Worm (Caenorhabditis elegans): ENCODE measurements around the gene pms-2.

pms-2 gene

ce11 chrV:11543564-11543963 lies 26.8 kb downstream of the pms-2 start, which contains the start of gene F38B7.2:
Gene F38B7.2 (plus strand): TSS chrV:11543963.
- TF ChIP-seq tab-1 (GFP tag; IDR thresholded peaks at IDR 0.05) (no peak), ztf-29 (GFP tag; IDR thresholded peaks at IDR 0.05) (no peak), cog-1 (tag; optimal IDR thresholded peaks at IDR 0.05) (no peak), klf-2 (GFP tag; conservative IDR thresholded peaks at IDR 0.05) (no peak), ztf-23 (GFP tag; IDR thresholded peaks at IDR 0.05) (no peak), ref-1 (GFP tag; conservative IDR thresholded peaks at IDR 0.05) (no peak), med-1 (GFP tag; optimal IDR thresholded peaks at IDR 0.05; ENCODE audit: insufficient read depth) (no peak)

ce11 chrV:11541284-11541683 lies 29.1 kb downstream of the pms-2 start:
- TF ChIP-seq cog-1 (tag; optimal IDR thresholded peaks at IDR 0.05): no peak
- TF ChIP-seq tab-1 (GFP tag; IDR thresholded peaks at IDR 0.05): no peak
- no peak for TF ChIP-seq med-1 (GFP tag; optimal IDR thresholded peaks at IDR 0.05; ENCODE audit: insufficient read depth)
- TF ChIP-seq ztf-23 (GFP tag; IDR thresholded peaks at IDR 0.05): 0 out of 2 replicates have a peak, but pooled peaks have one; percentile 29
- peak; percentile 33; the same call in 1 of the 2 replicates for TF ChIP-seq flt-1 (GFP tag; IDR thresholded peaks at IDR 0.05)
- TF ChIP-seq T22C8.4 (GFP tag; IDR thresholded peaks at IDR 0.05): no peak
- TF ChIP-seq ztf-29 (GFP tag; IDR thresholded peaks at IDR 0.05): no peak
- no peak for TF ChIP-seq klf-2 (GFP tag; conservative IDR thresholded peaks at IDR 0.05)
- no peak for TF ChIP-seq ref-1 (GFP tag; conservative IDR thresholded peaks at IDR 0.05)

ce11 chrV:11539502-11539901 lies 30.9 kb downstream of the pms-2 start:
- TF ChIP-seq ztf-23 (GFP tag; IDR thresholded peaks at IDR 0.05) (no peak), tab-1 (GFP tag; IDR thresholded peaks at IDR 0.05) (no peak), klf-2 (GFP tag; conservative IDR thresholded peaks at IDR 0.05) (no peak), ztf-29 (GFP tag; IDR thresholded peaks at IDR 0.05) (no peak), med-1 (GFP tag; optimal IDR thresholded peaks at IDR 0.05; ENCODE audit: insufficient read depth) (no peak), T22C8.4 (GFP tag; IDR thresholded peaks at IDR 0.05) (no peak), ref-1 (GFP tag; conservative IDR thresholded peaks at IDR 0.05) (no peak), flt-1 (GFP tag; IDR thresholded peaks at IDR 0.05) (no peak), cog-1 (tag; optimal IDR thresholded peaks at IDR 0.05) (no peak)

DNA sequence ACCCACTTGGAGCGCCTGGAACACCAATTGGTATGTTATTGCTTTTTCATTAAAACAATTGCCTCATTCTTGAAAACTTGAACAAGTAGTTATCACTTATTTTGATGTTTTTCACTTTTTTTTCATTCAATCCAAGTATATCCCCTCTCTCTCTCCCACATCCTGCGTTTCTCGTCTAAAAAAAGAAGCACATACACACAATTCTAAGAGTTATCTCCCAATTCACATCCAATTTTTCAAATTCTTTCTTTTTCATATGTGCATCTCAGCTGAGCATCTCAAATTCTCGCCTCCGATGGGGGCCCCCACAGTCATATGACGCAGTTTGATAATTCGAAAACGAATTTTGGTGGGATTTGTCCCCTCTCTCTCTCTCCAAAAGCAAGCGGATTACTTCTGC lies 33.7 kb downstream of the pms-2 start:
- TF ChIP-seq flt-1 (GFP tag; IDR thresholded peaks at IDR 0.05) (no peak), ztf-29 (GFP tag; IDR thresholded peaks at IDR 0.05) (no peak), med-1 (GFP tag; optimal IDR thresholded peaks at IDR 0.05; ENCODE audit: insufficient read depth) (no peak), T22C8.4 (GFP tag; IDR thresholded peaks at IDR 0.05) (no peak), ref-1 (GFP tag; conservative IDR thresholded peaks at IDR 0.05) (no peak), klf-2 (GFP tag; conservative IDR thresholded peaks at IDR 0.05) (no peak), cog-1 (tag; optimal IDR thresholded peaks at IDR 0.05) (no peak), tab-1 (GFP tag; IDR thresholded peaks at IDR 0.05) (no peak), ztf-23 (GFP tag; IDR thresholded peaks at IDR 0.05) (no peak)

DNA sequence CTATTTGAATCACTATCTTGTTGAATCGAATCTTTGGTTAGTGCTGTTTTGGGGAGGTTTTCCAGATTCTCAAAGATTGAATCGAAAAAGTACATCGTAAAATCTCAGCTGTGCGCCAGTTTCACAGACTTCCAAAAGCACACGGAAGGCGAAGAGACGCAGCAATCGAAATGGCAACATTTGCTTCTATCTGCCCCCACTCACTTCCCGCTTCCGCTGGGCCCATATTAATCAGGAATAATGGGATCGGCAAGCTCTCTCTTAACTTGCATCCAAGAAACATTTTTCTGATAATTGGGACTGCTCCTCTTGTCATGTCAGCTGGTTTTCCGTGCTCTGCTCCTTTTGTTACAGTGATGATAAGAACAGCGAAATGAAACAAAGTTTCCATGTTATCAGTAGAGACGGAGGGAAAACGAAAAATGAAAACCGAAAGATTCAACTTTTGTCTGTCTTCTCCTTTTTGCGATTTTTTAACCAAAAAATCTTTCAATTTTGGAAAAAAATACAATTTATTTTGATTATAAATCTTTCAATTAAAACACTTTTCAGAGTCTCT lies 34.8 kb downstream of the pms-2 start:
- no peak for TF ChIP-seq ztf-29 (GFP tag; IDR thresholded peaks at IDR 0.05)
- TF ChIP-seq T22C8.4 (GFP tag; IDR thresholded peaks at IDR 0.05): no peak
- TF ChIP-seq med-1 (GFP tag; optimal IDR thresholded peaks at IDR 0.05; ENCODE audit: insufficient read depth): no peak
- TF ChIP-seq tab-1 (GFP tag; IDR thresholded peaks at IDR 0.05): no peak
- no peak for TF ChIP-seq flt-1 (GFP tag; IDR thresholded peaks at IDR 0.05)
- TF ChIP-seq ref-1 (GFP tag; conservative IDR thresholded peaks at IDR 0.05): no peak
- TF ChIP-seq ztf-23 (GFP tag; IDR thresholded peaks at IDR 0.05): no peak
- no peak for TF ChIP-seq klf-2 (GFP tag; conservative IDR thresholded peaks at IDR 0.05)

ce11 chrV:11534495-11535189 lies 35.8 kb downstream of the pms-2 start:
- TF ChIP-seq T22C8.4 (GFP tag; IDR thresholded peaks at IDR 0.05): no peak
- no peak for TF ChIP-seq cog-1 (tag; optimal IDR thresholded peaks at IDR 0.05)

ce11 chrV:11533365-11533949 lies 36.9 kb downstream of the pms-2 start:
- no peak for TF ChIP-seq tab-1 (GFP tag; IDR thresholded peaks at IDR 0.05)

- peak; percentile 11; the same call in 1 of the 2 replicates for TF ChIP-seq T22C8.4 (GFP tag; IDR thresholded peaks at IDR 0.05)
- 0 out of 2 replicates have a peak, but pooled peaks have one; percentile 46 for TF ChIP-seq ztf-23 (GFP tag; IDR thresholded peaks at IDR 0.05)
- TF ChIP-seq med-1 (GFP tag; optimal IDR thresholded peaks at IDR 0.05; ENCODE audit: insufficient read depth): no peak
Observed at ce11 chrV:11532964-11533363, 37.4 kb downstream of the pms-2 start.

ce11 chrV:11532535-11532853 lies 37.9 kb downstream of the pms-2 start:
- TF ChIP-seq ztf-23 (GFP tag; IDR thresholded peaks at IDR 0.05) (no peak), klf-2 (GFP tag; conservative IDR thresholded peaks at IDR 0.05) (no peak), flt-1 (GFP tag; IDR thresholded peaks at IDR 0.05) (no peak), T22C8.4 (GFP tag; IDR thresholded peaks at IDR 0.05) (no peak), med-1 (GFP tag; optimal IDR thresholded peaks at IDR 0.05; ENCODE audit: insufficient read depth) (no peak), ref-1 (GFP tag; conservative IDR thresholded peaks at IDR 0.05) (no peak), cog-1 (tag; optimal IDR thresholded peaks at IDR 0.05) (no peak), ztf-29 (GFP tag; IDR thresholded peaks at IDR 0.05) (no peak), tab-1 (GFP tag; IDR thresholded peaks at IDR 0.05) (no peak)

- no peak for TF ChIP-seq flt-1 (GFP tag; IDR thresholded peaks at IDR 0.05)
- TF ChIP-seq klf-2 (GFP tag; conservative IDR thresholded peaks at IDR 0.05): no peak
- no peak for TF ChIP-seq tab-1 (GFP tag; IDR thresholded peaks at IDR 0.05)
- no peak for TF ChIP-seq med-1 (GFP tag; optimal IDR thresholded peaks at IDR 0.05; ENCODE audit: insufficient read depth)
- no peak for TF ChIP-seq T22C8.4 (GFP tag; IDR thresholded peaks at IDR 0.05)
- TF ChIP-seq ztf-29 (GFP tag; IDR thresholded peaks at IDR 0.05): no peak
Observed at ce11 chrV:11531831-11532534, 38.4 kb downstream of the pms-2 start.

Data from whole organism, midembryonic.